Fruit fly (Drosophila melanogaster) whole organism, embryonic: ENCODE data around the gene CG31103.

Experiments used
- Ada2b ChIP-seq: fragments of 200-800 bp; sonication (Bioruptor generic); IDR thresholded peaks from 2 replicates; pipeline ENCODE4 v1.3.6; 2022; ENCODE audit warnings: missing biosample characterization, missing genetic modification characterization
- Adf1 ChIP-seq: fragments of 200-800 bp; sonication (Bioruptor generic); IDR thresholded peaks from 2 replicates; pipeline ENCODE4 v1.3.6; 2022; ENCODE audit warnings: missing biosample characterization, missing genetic modification characterization
- Asciz ChIP-seq: fragments of 200-800 bp; sonication (Bioruptor generic); optimal IDR thresholded peaks from 2 replicates; lab custom pipeline; 2017; ENCODE audit warnings: missing biosample characterization, mild to moderate bottlenecking, missing genetic modification characterization, missing genetic modification reagents
- Bteb2 ChIP-seq: fragments of 200-800 bp; sonication (Bioruptor generic); optimal IDR thresholded peaks from 2 replicates; lab custom pipeline; 2016; ENCODE audit warnings: missing biosample characterization, missing genetic modification characterization
- CG13894 ChIP-seq: fragments of 200-800 bp; sonication (Bioruptor generic); optimal IDR thresholded peaks from 3 replicates; lab custom pipeline; 2018; ENCODE audit warnings: missing biosample characterization, mild to moderate bottlenecking, missing genetic modification characterization, moderate library complexity
- CG15479 ChIP-seq: fragments of 200-800 bp; sonication (Bioruptor generic); optimal IDR thresholded peaks from 3 replicates; lab custom pipeline; 2019; ENCODE audit warnings: missing biosample characterization, mild to moderate bottlenecking, missing genetic modification characterization, moderate library complexity
- CG17186 ChIP-seq: fragments of 200-800 bp; sonication (Bioruptor generic); optimal IDR thresholded peaks from 3 replicates; lab custom pipeline; 2017; ENCODE audit warnings: missing biosample characterization, missing genetic modification reagents, missing genetic modification characterization
- CG17385 ChIP-seq: fragments of 200-800 bp; sonication (Bioruptor generic); optimal IDR thresholded peaks from 3 replicates; lab custom pipeline; 2018; ENCODE audit warnings: missing biosample characterization, mild to moderate bottlenecking, missing genetic modification characterization
- CG2116 ChIP-seq: fragments of 200-800 bp; sonication (Bioruptor generic); optimal IDR thresholded peaks from 3 replicates; lab custom pipeline; 2018; ENCODE audit warnings: missing biosample characterization, mild to moderate bottlenecking, missing genetic modification characterization
- CG2199 ChIP-seq: fragments of 200-800 bp; sonication (Bioruptor generic); IDR thresholded peaks from 3 replicates; pipeline ENCODE4 v1.3.6; 2022; ENCODE audit warnings: missing biosample characterization, missing genetic modification characterization
- CG2678 ChIP-seq: fragments of 200-800 bp; sonication (Bioruptor generic); optimal IDR thresholded peaks from 3 replicates; lab custom pipeline; 2019; ENCODE audit warnings: missing biosample characterization, mild to moderate bottlenecking, missing genetic modification characterization, moderate library complexity
- CG30020 ChIP-seq: fragments of 200-800 bp; optimal IDR thresholded peaks from 2 replicates; lab custom pipeline; 2019; ENCODE audit warnings: missing biosample characterization, mild to moderate bottlenecking, missing genetic modification characterization, moderate library complexity
- CG30403 ChIP-seq: fragments of 200-800 bp; sonication (Bioruptor generic); optimal IDR thresholded peaks from 3 replicates; lab custom pipeline; 2016; ENCODE audit warnings: missing biosample characterization, missing genetic modification characterization
- CG3065 ChIP-seq: fragments of 200-800 bp; sonication (Bioruptor generic); optimal IDR thresholded peaks from 2 replicates; lab custom pipeline; 2016; ENCODE audit warnings: missing biosample characterization, missing genetic modification characterization
- CG31224 ChIP-seq: fragments of 200-800 bp; sonication (Bioruptor generic); IDR thresholded peaks from 2 replicates; pipeline ENCODE4 v1.3.6; 2022; ENCODE audit warnings: missing biosample characterization, missing genetic modification characterization
- CG34422 ChIP-seq: fragments of 200-800 bp; sonication (Bioruptor generic); IDR thresholded peaks from 3 replicates; pipeline ENCODE4 v1.3.6; 2022; ENCODE audit warnings: missing biosample characterization, missing genetic modification characterization
- CG4328 ChIP-seq: fragments of 200-800 bp; sonication (Bioruptor generic); optimal IDR thresholded peaks from 3 replicates; lab custom pipeline; 2017; ENCODE audit warnings: missing biosample characterization, missing genetic modification reagents, missing genetic modification characterization
- CG4404 ChIP-seq: fragments of 200-800 bp; sonication (Bioruptor generic); IDR thresholded peaks from 2 replicates; pipeline ENCODE4 v1.3.6; 2022; ENCODE audit warnings: missing biosample characterization, missing genetic modification characterization
- CG4820 ChIP-seq: fragments of 200-800 bp; sonication (Bioruptor generic); optimal IDR thresholded peaks from 3 replicates; lab custom pipeline; 2016; ENCODE audit warnings: missing biosample characterization, missing genetic modification characterization
- CG7357 ChIP-seq: fragments of 200-800 bp; sonication (Bioruptor generic); IDR thresholded peaks from 3 replicates; pipeline ENCODE4 v1.3.6; 2022; ENCODE audit warnings: missing biosample characterization, missing genetic modification characterization
- CG9932 ChIP-seq: fragments of 200-800 bp; sonication (Bioruptor generic); IDR thresholded peaks from 2 replicates; pipeline ENCODE4 v1.3.6; 2022; ENCODE audit warnings: missing biosample characterization, missing genetic modification characterization
- D19B ChIP-seq: fragments of 200-800 bp; sonication (Bioruptor generic); optimal IDR thresholded peaks from 2 replicates; lab custom pipeline; 2017; ENCODE audit warnings: missing biosample characterization, mild to moderate bottlenecking, missing genetic modification characterization
- Eip74EF ChIP-seq, 2 experiments: fragments of 200-800 bp in 1 of 2; fragments of >200 bp in 1 of 2; sonication (Bioruptor generic) in 1 of 2; optimal IDR thresholded peaks; 2 replicates each; lab custom pipeline; 2017 to 2019; ENCODE audit warnings: missing biosample characterization in 2 of 2, missing genetic modification characterization in 2 of 2, mild to moderate bottlenecking in 1 of 2, moderate library complexity in 1 of 2
- Gug ChIP-seq: fragments of 200-800 bp; sonication (Bioruptor generic); IDR thresholded peaks from 4 replicates; pipeline ENCODE4 v1.3.6; 2022; ENCODE audit warnings: missing biosample characterization, missing genetic modification characterization
- H15 ChIP-seq: fragments of 200-800 bp; sonication (Bioruptor generic); IDR thresholded peaks from 3 replicates; pipeline ENCODE4 v1.3.6; 2022; ENCODE audit warnings: missing biosample characterization, missing genetic modification characterization
- HLH4C ChIP-seq: fragments of 200-800 bp; sonication (Bioruptor generic); IDR thresholded peaks from 3 replicates; pipeline ENCODE4 v1.3.6; 2022; ENCODE audit warnings: missing biosample characterization, missing genetic modification characterization; ENCODE audit not compliant: partially characterized antibody
- Jarid2 ChIP-seq: fragments of 200-800 bp; sonication (Bioruptor generic); optimal IDR thresholded peaks from 3 replicates; lab custom pipeline; 2017; ENCODE audit warnings: mild to moderate bottlenecking, missing biosample characterization, missing genetic modification reagents, missing genetic modification characterization
- Lpt ChIP-seq: fragments of >200 bp; optimal IDR thresholded peaks from 2 replicates; lab custom pipeline; 2018; ENCODE audit warnings: missing biosample characterization, missing genetic modification characterization
- Meics ChIP-seq: fragments of 200-800 bp; sonication (Bioruptor generic); optimal IDR thresholded peaks from 2 replicates; lab custom pipeline; 2017; ENCODE audit warnings: missing biosample characterization, mild to moderate bottlenecking, missing genetic modification characterization
- NC2α ChIP-seq: fragments of 200-800 bp; sonication (Bioruptor generic); optimal IDR thresholded peaks from 2 replicates; lab custom pipeline; 2016; ENCODE audit warnings: missing biosample characterization, missing genetic modification characterization
- Optix ChIP-seq: fragments of 200-800 bp; sonication (Bioruptor generic); IDR thresholded peaks from 3 replicates; pipeline ENCODE4 v1.3.6; 2022; ENCODE audit warnings: missing biosample characterization, missing genetic modification characterization
- Poxn ChIP-seq: fragments of 200-800 bp; sonication (Bioruptor generic); IDR thresholded peaks from 2 replicates; pipeline ENCODE4 v1.3.6; 2022; ENCODE audit warnings: missing biosample characterization, missing genetic modification characterization
- Ptx1 ChIP-seq: fragments of 200-800 bp; sonication (Bioruptor generic); IDR thresholded peaks from 2 replicates; pipeline ENCODE4 v1.3.6; 2022; ENCODE audit warnings: missing biosample characterization, missing genetic modification characterization
- Sin3A ChIP-seq: fragments of >200 bp; optimal IDR thresholded peaks from 2 replicates; lab custom pipeline; 2018
- ara ChIP-seq: fragments of 200-800 bp; sonication (Bioruptor generic); IDR thresholded peaks from 2 replicates; pipeline ENCODE4 v1.3.6; 2022; ENCODE audit warnings: missing biosample characterization, missing genetic modification characterization
- ase ChIP-seq: fragments of 200-800 bp; sonication (Bioruptor generic); IDR thresholded peaks from 3 replicates; pipeline ENCODE4 v1.3.6; 2022; ENCODE audit warnings: missing biosample characterization, missing genetic modification characterization
- btn ChIP-seq: fragments of 200-800 bp; sonication (Bioruptor generic); optimal IDR thresholded peaks from 2 replicates; lab custom pipeline; 2016; ENCODE audit warnings: missing biosample characterization, missing genetic modification characterization
- crp ChIP-seq, 2 experiments: fragments of 200-800 bp; sonication (Bioruptor generic); optimal IDR thresholded peaks; 2 replicates in 1 of 2; 3 replicates in 1 of 2; lab custom pipeline; 2017; ENCODE audit warnings: missing biosample characterization in 2 of 2, missing genetic modification characterization in 2 of 2, mild to moderate bottlenecking in 1 of 2, moderate library complexity in 1 of 2
- danr ChIP-seq: fragments of 200-800 bp; sonication (Bioruptor generic); IDR thresholded peaks from 2 replicates; pipeline ENCODE4 v1.3.6; 2022; ENCODE audit warnings: missing biosample characterization, missing genetic modification characterization
- fd102C ChIP-seq: fragments of 200-800 bp; sonication (Bioruptor generic); optimal IDR thresholded peaks from 2 replicates; lab custom pipeline; 2018; ENCODE audit warnings: missing biosample characterization, mild to moderate bottlenecking, missing genetic modification characterization, moderate library complexity
- gcm ChIP-seq: fragments of 200-800 bp; sonication (Bioruptor generic); optimal IDR thresholded peaks from 2 replicates; lab custom pipeline; 2019; ENCODE audit warnings: missing biosample characterization, mild to moderate bottlenecking, missing genetic modification characterization, moderate library complexity
- gro ChIP-seq: fragments of 200-800 bp; sonication (Bioruptor generic); optimal IDR thresholded peaks from 2 replicates; lab custom pipeline; 2016; ENCODE audit warnings: missing biosample characterization, missing genetic modification characterization
- hth ChIP-seq: fragments of >200 bp; optimal IDR thresholded peaks from 2 replicates; lab custom pipeline; 2017; ENCODE audit warnings: inconsistent platforms
- nerfin-1 ChIP-seq: fragments of 200-800 bp; sonication (Bioruptor generic); optimal IDR thresholded peaks from 3 replicates; lab custom pipeline; 2019; ENCODE audit warnings: missing biosample characterization, mild to moderate bottlenecking, missing genetic modification characterization, moderate library complexity
- otp ChIP-seq: fragments of 200-800 bp; sonication (Bioruptor generic); IDR thresholded peaks from 3 replicates; pipeline ENCODE4, ENCODE4 v1.3.6; 2022; ENCODE audit warnings: missing biosample characterization, missing genetic modification characterization
- repo ChIP-seq: fragments of 200-800 bp; sonication (Bioruptor generic); optimal IDR thresholded peaks from 2 replicates; lab custom pipeline; 2016; ENCODE audit warnings: missing biosample characterization, missing genetic modification characterization
- run ChIP-seq: fragments of 200-800 bp; sonication (Bioruptor generic); optimal IDR thresholded peaks from 3 replicates; lab custom pipeline; 2018; ENCODE audit warnings: missing biosample characterization, mild to moderate bottlenecking, missing genetic modification characterization
- stwl ChIP-seq: fragments of 200-800 bp; sonication (Bioruptor generic); optimal IDR thresholded peaks from 3 replicates; lab custom pipeline; 2018; ENCODE audit warnings: missing biosample characterization, mild to moderate bottlenecking, missing genetic modification characterization, moderate library complexity
- tna ChIP-seq: fragments of 200-800 bp; sonication (Bioruptor generic); IDR thresholded peaks from 2 replicates; pipeline ENCODE4 v1.3.6; 2022; ENCODE audit warnings: missing biosample characterization, missing genetic modification characterization; ENCODE audit not compliant: partially characterized antibody
- vvl ChIP-seq: fragments of 200-800 bp; sonication (Bioruptor generic); IDR thresholded peaks from 2 replicates; pipeline ENCODE4 v1.3.6; 2022; ENCODE audit warnings: missing biosample characterization, missing genetic modification characterization

CG31103 gene

dm6 chr3R:25249145-25250141 is 30.3 kb downstream of the CG31103 start, which contains the start of gene Nup358 (continued):
- TF ChIP-seq Adf1: peak; percentile 5; the same call in 1 of the 2 replicates
- TF ChIP-seq CG13894 (tag; lab: Kevin White, UChicago): no peak
- peak; percentile 64 for TF ChIP-seq CG9932 (GFP tag; lab: Robert Waterston, UW)
- TF ChIP-seq vvl: peak; percentile 17; the same call in 1 of the 2 replicates
- TF ChIP-seq ase (GFP tag; lab: Robert Waterston, UW): no peak
- TF ChIP-seq run (tag; lab: Kevin White, UChicago): no peak
- no peak for TF ChIP-seq NC2α (GFP tag; lab: Kevin White, UChicago)
- no peak for TF ChIP-seq D19B (GFP tag; lab: Kevin White, UChicago)
- no peak for TF ChIP-seq gro (GFP tag; lab: Kevin White, UChicago)
- TF ChIP-seq ara (GFP tag; lab: Robert Waterston, UW): no peak
- TF ChIP-seq hth (lab: Kevin White, UChicago): no peak
- peak; percentile 98 for TF ChIP-seq nerfin-1 (tag; lab: Kevin White, UChicago)
- TF ChIP-seq Poxn (GFP tag; lab: Robert Waterston, UW): no peak
- TF ChIP-seq CG17385 (GFP tag; lab: Kevin White, UChicago): peak; percentile 71
- TF ChIP-seq CG2678 (tag; lab: Kevin White, UChicago): no peak
- no peak for TF ChIP-seq Asciz
- TF ChIP-seq Ada2b (GFP tag; lab: Robert Waterston, UW): no peak
- TF ChIP-seq Meics (GFP tag; lab: Kevin White, UChicago): no peak
- TF ChIP-seq Lpt (GFP tag; lab: Kevin White, UChicago): no peak
- peak; percentile 35 for TF ChIP-seq CG30020 (tag; lab: Kevin White, UChicago)
- no peak for TF ChIP-seq otp
- peak; percentile 58 for TF ChIP-seq CG17186 (GFP tag; lab: Kevin White, UChicago)
- no peak for TF ChIP-seq CG3065 (GFP tag; lab: Kevin White, UChicago)
- TF ChIP-seq gcm: no peak
- no peak for TF ChIP-seq btn (GFP tag; lab: Kevin White, UChicago)
- TF ChIP-seq CG4328: no peak
- TF ChIP-seq tna: peak; percentile 98
- no peak for TF ChIP-seq CG2199
- no peak for TF ChIP-seq Eip74EF (GFP tag; optimal IDR thresholded peaks at IDR 0.05; lab: Kevin White, UChicago)
- TF ChIP-seq fd102C (GFP tag; lab: Kevin White, UChicago): no peak
- no peak for TF ChIP-seq danr (GFP tag; lab: Robert Waterston, UW)
- TF ChIP-seq Jarid2 (GFP tag; lab: Kevin White, UChicago): no peak
- peak; percentile 76 for TF ChIP-seq CG2116 (GFP tag; lab: Kevin White, UChicago)
- peak; percentile 99 for TF ChIP-seq HLH4C (GFP tag; lab: Robert Waterston, UW)
- TF ChIP-seq repo: no peak
- TF ChIP-seq H15 (GFP tag; lab: Robert Waterston, UW): no peak
- TF ChIP-seq Ptx1 (GFP tag; lab: Robert Waterston, UW): no peak
- TF ChIP-seq stwl (tag; lab: Kevin White, UChicago): peak; percentile 62
- no peak for TF ChIP-seq CG7357 (GFP tag; lab: Robert Waterston, UW)
- TF ChIP-seq Sin3A: peak; percentile 75
- TF ChIP-seq CG15479 (GFP tag; lab: Kevin White, UChicago): peak; percentile 70
- peak; percentile 79; the same call in 2 of the 3 replicates for TF ChIP-seq CG34422
- TF ChIP-seq CG4404 (GFP tag; lab: Robert Waterston, UW): no peak
- no peak for TF ChIP-seq Gug (GFP tag; lab: Robert Waterston, UW)
- TF ChIP-seq CG30403 (GFP tag; lab: Kevin White, UChicago): peak; percentile 20
- TF ChIP-seq Optix (GFP tag; lab: Robert Waterston, UW): no peak
- no peak for TF ChIP-seq CG4820 (GFP tag; lab: Kevin White, UChicago)
- no peak for TF ChIP-seq CG31224 (GFP tag; lab: Robert Waterston, UW)
- no peak for TF ChIP-seq Bteb2 (GFP tag; lab: Kevin White, UChicago)
- TF ChIP-seq crp (GFP tag; optimal IDR thresholded peaks at IDR 0.05; lab: Kevin White, UChicago): no peak
